Worm (Caenorhabditis elegans) whole organism, mixed stage, embryonic: ENCODE data around the gene mct-4.

Source experiments
- M03D4.4 ChIP-seq: sonication (generic microtip); optimal IDR thresholded peaks from 2 replicates; lab custom pipeline; 2017; ENCODE audit warnings: mild to moderate bottlenecking, missing genetic modification characterization, missing compliant biosample characterization
- bed-3 ChIP-seq: fragments of 200-800 bp; sonication (Bioruptor generic); optimal IDR thresholded peaks from 3 replicates; lab custom pipeline; 2018; ENCODE audit warnings: mild to moderate bottlenecking, missing genetic modification characterization, moderate library complexity, missing compliant biosample characterization
- blmp-1 ChIP-seq: fragments of 150-350 bp; optimal IDR thresholded peaks from 2 replicates; lab custom pipeline; 2014; ENCODE audit warnings: missing biosample characterization, missing genetic modification characterization
- ceh-39 ChIP-seq: fragments of 150-350 bp; optimal IDR thresholded peaks from 2 replicates; lab custom pipeline; 2014; ENCODE audit warnings: missing biosample characterization, missing genetic modification characterization
- ceh-43 ChIP-seq: fragments of 200-800 bp; sonication (Bioruptor generic); optimal IDR thresholded peaks from 2 replicates; lab custom pipeline; 2018; ENCODE audit warnings: mild to moderate bottlenecking, missing genetic modification characterization, moderate library complexity, missing compliant biosample characterization
- ceh-83 ChIP-seq: fragments of 200-800 bp; sonication (Bioruptor generic); optimal IDR thresholded peaks from 2 replicates; lab custom pipeline; 2018; ENCODE audit warnings: mild to moderate bottlenecking, missing genetic modification characterization, missing compliant biosample characterization
- ces-1 ChIP-seq: fragments of 150-350 bp; optimal IDR thresholded peaks from 2 replicates; lab custom pipeline; 2014; ENCODE audit warnings: missing biosample characterization, missing genetic modification reagents, missing genetic modification characterization
- cnd-1 ChIP-seq: fragments of 200-800 bp; sonication (Bioruptor generic); optimal IDR thresholded peaks from 2 replicates; lab custom pipeline; 2018; ENCODE audit warnings: mild to moderate bottlenecking, missing genetic modification characterization, missing compliant biosample characterization
- drap-1 ChIP-seq: fragments of 200-800 bp; sonication (Bioruptor generic); optimal IDR thresholded peaks from 3 replicates; lab custom pipeline; 2018; ENCODE audit warnings: mild to moderate bottlenecking, missing genetic modification characterization, missing compliant biosample characterization
- elt-1 ChIP-seq: sonication (generic microtip); optimal IDR thresholded peaks from 2 replicates; lab custom pipeline; 2017; ENCODE audit warnings: missing genetic modification characterization, mild to moderate bottlenecking, missing compliant biosample characterization, antibody characterized with exemption, moderate library complexity, borderline replicate concordance; ENCODE audit not compliant: insufficient read depth
- elt-3 ChIP-seq: fragments of 150-350 bp; optimal IDR thresholded peaks from 2 replicates; lab custom pipeline; 2014; ENCODE audit warnings: missing biosample characterization, missing genetic modification characterization
- flh-1 ChIP-seq: fragments of 200-800 bp; sonication (Bioruptor generic); optimal IDR thresholded peaks from 2 replicates; lab custom pipeline; 2018; ENCODE audit warnings: mild to moderate bottlenecking, missing genetic modification characterization, moderate library complexity, missing compliant biosample characterization
- ham-2 ChIP-seq: fragments of 200-800 bp; sonication (Bioruptor generic); optimal IDR thresholded peaks from 2 replicates; lab custom pipeline; 2018; ENCODE audit warnings: mild to moderate bottlenecking, missing genetic modification characterization, missing compliant biosample characterization
- hlh-1 ChIP-seq: fragments of 150-350 bp; optimal IDR thresholded peaks from 2 replicates; lab custom pipeline; 2014; ENCODE audit warnings: missing biosample characterization, missing genetic modification reagents, missing genetic modification characterization
- lin-13 ChIP-seq: fragments of 150-350 bp; optimal IDR thresholded peaks from 2 replicates; lab custom pipeline; 2014; ENCODE audit warnings: missing biosample characterization, missing genetic modification characterization
- lin-32 ChIP-seq: fragments of 200-800 bp; sonication (Bioruptor generic); optimal IDR thresholded peaks from 2 replicates; lab custom pipeline; 2018; ENCODE audit warnings: mild to moderate bottlenecking, missing genetic modification characterization, missing compliant biosample characterization
- lsy-2 ChIP-seq: fragments of 150-350 bp; optimal IDR thresholded peaks from 2 replicates; lab custom pipeline; 2014; ENCODE audit warnings: missing biosample characterization, missing genetic modification characterization
- mab-5 ChIP-seq: fragments of 150-350 bp; optimal IDR thresholded peaks from 2 replicates; lab custom pipeline; 2014; ENCODE audit warnings: missing biosample characterization, missing genetic modification characterization
- mep-1 ChIP-seq: fragments of 150-350 bp; optimal IDR thresholded peaks from 2 replicates; lab custom pipeline; 2017; ENCODE audit warnings: missing biosample characterization, missing genetic modification reagents, missing genetic modification characterization, inconsistent platforms
- mls-2 ChIP-seq: sonication (generic microtip); optimal IDR thresholded peaks from 2 replicates; lab custom pipeline; 2016; ENCODE audit warnings: mild to moderate bottlenecking, missing genetic modification characterization, moderate library complexity, missing compliant biosample characterization
- nhr-12 ChIP-seq: fragments of 150-350 bp; optimal IDR thresholded peaks from 2 replicates; lab custom pipeline; 2014; ENCODE audit warnings: missing biosample characterization, missing genetic modification characterization
- nhr-2 ChIP-seq: fragments of 150-350 bp; optimal IDR thresholded peaks from 2 replicates; lab custom pipeline; 2014; ENCODE audit warnings: missing biosample characterization, missing genetic modification characterization
- nhr-237 ChIP-seq: fragments of 150-350 bp; optimal IDR thresholded peaks from 2 replicates; lab custom pipeline; 2014; ENCODE audit warnings: missing biosample characterization, missing genetic modification characterization
- nhr-28 ChIP-seq: fragments of 150-350 bp; optimal IDR thresholded peaks from 2 replicates; lab custom pipeline; 2014; ENCODE audit warnings: missing biosample characterization, missing genetic modification characterization
- nhr-76 ChIP-seq: sonication (generic microtip); optimal IDR thresholded peaks from 2 replicates; lab custom pipeline; 2017; ENCODE audit warnings: missing biosample characterization, missing genetic modification characterization
- pha-4 ChIP-seq: fragments of 150-350 bp; optimal IDR thresholded peaks from 2 replicates; lab custom pipeline; 2018; ENCODE audit warnings: missing biosample characterization, missing genetic modification reagents, missing genetic modification characterization
- sem-2 ChIP-seq: fragments of 200-800 bp; sonication (Bioruptor generic); optimal IDR thresholded peaks from 2 replicates; lab custom pipeline; 2018; ENCODE audit warnings: mild to moderate bottlenecking, missing genetic modification characterization, missing compliant biosample characterization
- snpc-4 ChIP-seq: fragments of 150-350 bp; optimal IDR thresholded peaks from 2 replicates; lab custom pipeline; 2014; ENCODE audit warnings: missing biosample characterization, missing genetic modification characterization
- sptf-1 ChIP-seq: sonication (generic microtip); optimal IDR thresholded peaks from 2 replicates; lab custom pipeline; 2017; ENCODE audit warnings: mild to moderate bottlenecking, missing genetic modification characterization, moderate library complexity, missing compliant biosample characterization
- tbx-8 ChIP-seq: fragments of 200-800 bp; sonication (Bioruptor generic); optimal IDR thresholded peaks from 2 replicates; lab custom pipeline; 2018; ENCODE audit warnings: mild to moderate bottlenecking, missing genetic modification characterization, moderate library complexity, missing compliant biosample characterization
- unc-120 ChIP-seq: sonication (generic microtip); optimal IDR thresholded peaks from 2 replicates; lab custom pipeline; 2017; ENCODE audit warnings: missing genetic modification characterization, missing compliant biosample characterization; ENCODE audit not compliant: poor library complexity, severe bottlenecking
- unc-39 ChIP-seq: fragments of 150-350 bp; optimal IDR thresholded peaks from 2 replicates; lab custom pipeline; 2014; ENCODE audit warnings: missing biosample characterization, missing genetic modification characterization
- unc-62 ChIP-seq: fragments of 150-350 bp; optimal IDR thresholded peaks from 2 replicates; lab custom pipeline; 2014; ENCODE audit warnings: missing biosample characterization, missing genetic modification reagents, missing genetic modification characterization
- zip-8 ChIP-seq: fragments of 150-350 bp; optimal IDR thresholded peaks from 2 replicates; lab custom pipeline; 2014; ENCODE audit warnings: missing biosample characterization, missing genetic modification characterization
- ztf-11 ChIP-seq: fragments of 150-350 bp; optimal IDR thresholded peaks from 2 replicates; lab custom pipeline; 2014; ENCODE audit warnings: missing biosample characterization, missing genetic modification characterization

mct-4 gene

DNA sequence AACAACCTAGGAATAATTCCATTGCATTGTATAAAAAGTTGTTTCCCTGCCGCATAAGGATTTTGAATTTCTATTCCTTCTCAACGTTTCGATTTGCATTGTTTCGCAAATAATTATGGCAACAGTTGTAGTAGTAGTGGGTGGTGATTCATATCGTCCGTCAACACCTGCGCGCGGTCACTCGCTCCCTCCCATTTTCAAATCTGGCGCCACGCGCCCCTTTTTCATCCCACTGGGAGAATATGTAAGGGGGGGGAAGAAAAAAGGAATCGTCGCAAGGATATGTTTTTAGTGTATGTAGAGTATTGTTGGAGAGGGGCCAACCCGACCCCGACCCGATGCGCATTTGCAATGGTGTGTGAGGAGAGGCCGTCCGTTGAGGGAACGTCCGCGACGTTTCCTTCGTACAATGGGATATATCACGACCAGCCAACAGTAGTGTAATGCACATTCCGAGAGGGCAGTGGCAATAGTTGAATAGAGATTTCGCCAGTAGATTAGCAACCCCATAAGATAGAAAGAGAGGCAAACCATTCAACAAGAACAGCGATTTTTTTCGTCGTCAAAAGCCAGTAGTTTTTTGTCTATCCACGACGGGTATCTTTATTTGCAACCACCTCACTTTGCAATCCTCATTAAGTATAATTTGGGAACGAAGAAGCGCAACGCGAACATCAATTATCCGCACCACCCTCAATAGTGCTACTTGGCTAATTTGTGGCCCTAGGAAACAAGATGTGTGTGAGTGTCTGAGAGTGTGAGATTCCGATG, 31.5 kb upstream of the mct-4 start:
- no peak for TF ChIP-seq ceh-39
- no peak for TF ChIP-seq ham-2 (GFP tag; lab: Kevin White, UChicago)
- no peak for TF ChIP-seq tbx-8 (GFP tag; lab: Kevin White, UChicago)
- peak; percentile 72 for TF ChIP-seq sptf-1 (tag; lab: Kevin White, UChicago)
- no peak for TF ChIP-seq cnd-1 (tag; lab: Kevin White, UChicago)
- no peak for TF ChIP-seq nhr-28
- TF ChIP-seq nhr-76, result no peak
- TF ChIP-seq mls-2, result peak; percentile 25
- TF ChIP-seq unc-62, result no peak
- no peak for TF ChIP-seq zip-8
- peak; percentile 59 for TF ChIP-seq ceh-83 (GFP tag; lab: Kevin White, UChicago)
- no peak for TF ChIP-seq lsy-2 (tag; lab: Kevin White, UChicago)
- no peak for TF ChIP-seq nhr-237 (tag; lab: Kevin White, UChicago)
- TF ChIP-seq flh-1 (GFP tag; lab: Kevin White, UChicago), result no peak
- TF ChIP-seq mep-1 (tag; lab: Kevin White, UChicago), result no peak
- peak; percentile 12 for TF ChIP-seq hlh-1 (tag; lab: Kevin White, UChicago)
- no peak for TF ChIP-seq lin-32
- peak; percentile 28 for TF ChIP-seq ztf-11
- TF ChIP-seq nhr-12 (tag; lab: Kevin White, UChicago), result no peak
- TF ChIP-seq lin-13 (tag; lab: Kevin White, UChicago), result no peak
- no peak for TF ChIP-seq blmp-1 (tag; lab: Kevin White, UChicago)
- no peak for TF ChIP-seq sem-2 (GFP tag; lab: Kevin White, UChicago)
- no peak for TF ChIP-seq bed-3 (GFP tag; lab: Kevin White, UChicago)
- TF ChIP-seq elt-1 (tag; lab: Kevin White, UChicago), result peak; percentile 42
- no peak for TF ChIP-seq elt-3 (tag; lab: Kevin White, UChicago)
- TF ChIP-seq M03D4.4 (tag; lab: Kevin White, UChicago), result peak; percentile 16
- TF ChIP-seq ces-1, result peak; percentile 38
- TF ChIP-seq mab-5 (tag; lab: Kevin White, UChicago), result no peak
- no peak for TF ChIP-seq unc-120 (tag; lab: Kevin White, UChicago)
- TF ChIP-seq unc-39 (tag; lab: Kevin White, UChicago), result no peak
- TF ChIP-seq pha-4, result no peak
- TF ChIP-seq snpc-4, result no peak
- TF ChIP-seq drap-1, result no peak
- TF ChIP-seq nhr-2 (tag; lab: Kevin White, UChicago), result no peak
- peak; percentile 34 for TF ChIP-seq ceh-43 (GFP tag; lab: Kevin White, UChicago)

- TF ChIP-seq snpc-4 (no peak), drap-1 (peak; percentile 39), unc-120 (tag; lab: Kevin White, UChicago) (peak; percentile 96), flh-1 (GFP tag; lab: Kevin White, UChicago) (no peak), hlh-1 (tag; lab: Kevin White, UChicago) (peak; percentile 39), mep-1 (tag; lab: Kevin White, UChicago) (no peak), nhr-76 (no peak), lsy-2 (tag; lab: Kevin White, UChicago) (peak; percentile 32), cnd-1 (tag; lab: Kevin White, UChicago) (peak; percentile 57), mab-5 (tag; lab: Kevin White, UChicago) (no peak), ztf-11 (peak; percentile 18), pha-4 (peak; percentile 8), elt-3 (tag; lab: Kevin White, UChicago) (no peak), unc-62 (peak; percentile 27), sem-2 (GFP tag; lab: Kevin White, UChicago) (no peak), nhr-2 (tag; lab: Kevin White, UChicago) (no peak), ceh-39 (no peak), elt-1 (tag; lab: Kevin White, UChicago) (no peak), lin-32 (peak; percentile 3), nhr-28 (no peak)
Observed at ce11 chrX:4960422-4960821, 30.9 kb upstream of the mct-4 start, which contains the start of gene act-4. Gene act-4, plus strand, starts transcription at chrX:4960621.

- TF ChIP-seq ces-1, result peak; percentile 3
- no peak for TF ChIP-seq tbx-8 (GFP tag; lab: Kevin White, UChicago)
- TF ChIP-seq hlh-1 (tag; lab: Kevin White, UChicago), result peak; percentile 1
Observed at ce11 chrX:4959440-4959839, 29.9 kb upstream of the mct-4 start.
